Fruit fly (Drosophila melanogaster) whole organism, pupa: Measurements from ENCODE around the gene CG3149.

Source experiments
- CG10348 ChIP-seq: fragments of 200-800 bp; sonication (Bioruptor generic); IDR thresholded peaks from 2 replicates; pipeline ENCODE4 v1.3.6; 2022; ENCODE audit warnings: missing biosample characterization, missing genetic modification characterization
- CG32121 ChIP-seq: fragments of 200-800 bp; sonication (Bioruptor generic); IDR thresholded peaks from 2 replicates; pipeline ENCODE4 v1.3.6; 2022; ENCODE audit warnings: missing biosample characterization, missing genetic modification characterization
- CG34367 ChIP-seq: fragments of 200-800 bp; sonication (Bioruptor generic); optimal IDR thresholded peaks from 2 replicates; lab custom pipeline; 2018; ENCODE audit warnings: missing biosample characterization, mild to moderate bottlenecking, missing genetic modification characterization
- rn ChIP-seq: fragments of 200-800 bp; sonication (Bioruptor generic); IDR thresholded peaks from 2 replicates; pipeline ENCODE4 v1.3.6; 2022; ENCODE audit warnings: missing biosample characterization, missing genetic modification characterization

DNA sequence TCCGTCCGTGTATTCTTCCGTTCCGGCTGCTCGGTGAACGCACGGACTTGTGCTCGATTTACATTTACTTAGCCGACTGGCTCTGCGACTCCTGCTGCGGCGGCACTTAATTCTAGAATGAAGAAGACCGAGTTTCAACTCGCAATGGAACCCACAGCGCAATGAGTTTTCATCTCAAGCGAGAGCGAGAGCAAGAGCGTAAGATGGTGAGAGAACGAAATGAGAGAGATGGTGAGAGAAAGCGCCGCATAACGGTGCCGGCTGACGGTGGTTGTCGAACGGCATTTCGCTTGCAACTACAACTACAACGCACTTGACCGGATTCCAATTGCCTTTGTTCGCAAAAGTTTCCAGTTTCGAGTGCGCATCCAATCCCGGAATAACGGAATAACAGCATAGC is 32.2 kb downstream of the CG3149 start, which contains the start of gene OtopLc:
- no peak for TF ChIP-seq CG32121 (GFP tag; lab: Robert Waterston, UW)
- TF ChIP-seq CG10348 = no peak
- no peak for TF ChIP-seq CG34367
- TF ChIP-seq rn (GFP tag; lab: Robert Waterston, UW) = no peak
